Worm (Caenorhabditis elegans): ENCODE results near the gene vha-8.

vha-8 gene

ce11 chrIV:6756374-6756773, 34.5 kb upstream of the vha-8 start (continued):
- TF ChIP-seq fax-1 (tag; optimal IDR thresholded peaks at IDR 0.05) (peak; percentile 71), pag-3 (tag; optimal IDR thresholded peaks at IDR 0.05; ENCODE audit: borderline replicate concordance) (peak; percentile 32), ceh-2 (tag; optimal IDR thresholded peaks at IDR 0.05) (peak; percentile 84), pros-1 (tag; optimal IDR thresholded peaks at IDR 0.05) (peak; percentile 41), ttx-3 (tag; optimal IDR thresholded peaks at IDR 0.05) (peak; percentile 73), ceh-19 (GFP tag; optimal IDR thresholded peaks at IDR 0.05) (peak; percentile 90), odd-2 (tag; optimal IDR thresholded peaks at IDR 0.05) (peak; percentile 66), pha-2 (tag; optimal IDR thresholded peaks at IDR 0.05) (peak; percentile 88), rnt-1 (tag; optimal IDR thresholded peaks at IDR 0.05) (peak; percentile 75), ceh-48 (tag; optimal IDR thresholded peaks at IDR 0.05) (peak; percentile 54), T23F11.4 (GFP tag; optimal IDR thresholded peaks at IDR 0.05) (peak; percentile 71), unc-86 (tag; optimal IDR thresholded peaks at IDR 0.05) (peak; percentile 75), hlh-15 (tag; optimal IDR thresholded peaks at IDR 0.05) (peak; percentile 53), ama-1 (optimal IDR thresholded peaks at IDR 0.05) (no peak), unc-3 (GFP tag; conservative IDR thresholded peaks at IDR 0.05) (peak; percentile 74), unc-3 (tag; optimal IDR thresholded peaks at IDR 0.05) (peak; percentile 75), che-1 (tag; optimal IDR thresholded peaks at IDR 0.05) (peak; percentile 79), nhr-11 (tag; optimal IDR thresholded peaks at IDR 0.05) (no peak), fkh-6 (tag; optimal IDR thresholded peaks at IDR 0.05) (peak; percentile 81), pax-1 (tag; optimal IDR thresholded peaks at IDR 0.05) (peak; percentile 50), ets-4 (tag; optimal IDR thresholded peaks at IDR 0.05) (peak; percentile 54), ceh-24 (tag; optimal IDR thresholded peaks at IDR 0.05) (peak; percentile 57), ceh-6 (GFP tag; optimal IDR thresholded peaks at IDR 0.05) (peak; percentile 63), syd-9 (tag; optimal IDR thresholded peaks at IDR 0.05) (peak; percentile 73), ahr-1 (tag; optimal IDR thresholded peaks at IDR 0.05) (peak; percentile 17), ztf-16 (tag; optimal IDR thresholded peaks at IDR 0.05) (peak; percentile 60), hlh-30 (tag; optimal IDR thresholded peaks at IDR 0.05; ENCODE audit: insufficient read depth) (no peak), dmd-4 (tag; optimal IDR thresholded peaks at IDR 0.05; ENCODE audit: borderline replicate concordance) (peak; percentile 84), mec-3 (tag; optimal IDR thresholded peaks at IDR 0.05; ENCODE audit: borderline replicate concordance) (no peak), ceh-22 (tag; optimal IDR thresholded peaks at IDR 0.05) (peak; percentile 53), unc-42 (tag; optimal IDR thresholded peaks at IDR 0.05) (peak; percentile 79), gmeb-2 (tag; optimal IDR thresholded peaks at IDR 0.05) (peak; percentile 69), pha-4 (tag; optimal IDR thresholded peaks at IDR 0.05) (no peak), elt-2 (tag; optimal IDR thresholded peaks at IDR 0.05) (peak; percentile 92), ceh-18 (tag; optimal IDR thresholded peaks at IDR 0.05) (peak; percentile 92), ceh-45 (GFP tag; IDR thresholded peaks at IDR 0.05) (no peak), sox-2 (GFP tag; IDR thresholded peaks at IDR 0.05) (peak; percentile 25; the same call in 1 of the 2 replicates), C08G9.2 (tag; optimal IDR thresholded peaks at IDR 0.05) (peak; percentile 62), tbx-2 (tag; optimal IDR thresholded peaks at IDR 0.05) (peak; percentile 95), lin-11 (tag; optimal IDR thresholded peaks at IDR 0.05) (peak; percentile 75), ceh-9 (tag; optimal IDR thresholded peaks at IDR 0.05) (no peak), dve-1 (tag; optimal IDR thresholded peaks at IDR 0.05) (peak; percentile 73), nfya-1 (tag; optimal IDR thresholded peaks at IDR 0.05) (peak; percentile 89), lim-6 (tag; optimal IDR thresholded peaks at IDR 0.05) (peak; percentile 84), ceh-30 (tag; optimal IDR thresholded peaks at IDR 0.05) (no peak), tbx-7 (tag; optimal IDR thresholded peaks at IDR 0.05) (peak; percentile 44), pqm-1 (tag; optimal IDR thresholded peaks at IDR 0.05) (peak; percentile 80), C38D4.7 (GFP tag; optimal IDR thresholded peaks at IDR 0.05) (peak; percentile 65), madf-2 (tag; optimal IDR thresholded peaks at IDR 0.05) (peak; percentile 78)
